Fruit fly (Drosophila melanogaster) whole organism, prepupa: ENCODE measurements around the gene ND-PDSW.

ENCODE experiments used
- CG8632 ChIP-seq: fragments of 200-800 bp; sonication (Bioruptor generic); optimal IDR thresholded peaks from 3 replicates; lab custom pipeline; 2016; ENCODE audit warnings: missing biosample characterization, missing genetic modification characterization
- dac ChIP-seq: fragments of 200-800 bp; sonication (Bioruptor generic); optimal IDR thresholded peaks from 2 replicates; lab custom pipeline; 2017; ENCODE audit warnings: missing biosample characterization, mild to moderate bottlenecking, missing genetic modification characterization

- TF ChIP-seq dac (GFP tag; lab: Kevin White, UChicago) (no peak), CG8632 (GFP tag; lab: Kevin White, UChicago) (no peak)
Measured at dm6 chr2L:3438078-3438477, 27.9 kb upstream of the ND-PDSW start.
